Worm (Caenorhabditis elegans) whole organism, L1 larva: ENCODE measurements around the gene nspd-7.

Source experiments
- F16B12.6 ChIP-seq: fragments of 150-350 bp; optimal IDR thresholded peaks from 2 replicates; lab custom pipeline; 2014; ENCODE audit warnings: missing biosample characterization, missing genetic modification characterization
- ama-1 ChIP-seq: fragments of 150-350 bp; optimal IDR thresholded peaks from 2 replicates; lab custom pipeline; 2014
- blmp-1 ChIP-seq: fragments of 150-350 bp; optimal IDR thresholded peaks from 2 replicates; lab custom pipeline; 2014; ENCODE audit warnings: missing biosample characterization, missing genetic modification characterization
- ceh-8 ChIP-seq: fragments of 200-800 bp; sonication (Bioruptor generic); optimal IDR thresholded peaks from 2 replicates; lab custom pipeline; 2018; ENCODE audit warnings: mild to moderate bottlenecking, missing genetic modification characterization, moderate library complexity, missing compliant biosample characterization
- ceh-82 ChIP-seq, 3 experiments: fragments of 150-350 bp in 1 of 3; sonication (generic microtip) in 2 of 3; optimal IDR thresholded peaks; 2 replicates each; lab custom pipeline; 2014 to 2017; ENCODE audit warnings: missing biosample characterization in 3 of 3, missing genetic modification characterization in 3 of 3
- efl-1 ChIP-seq, 4 experiments: fragments of 150-350 bp; optimal IDR thresholded peaks in 3 of 4; peaks in 1 of 4; 1 replicate in 1 of 4; 2 replicates in 3 of 4; lab custom pipeline; 2014; ENCODE audit warnings: missing biosample characterization in 2 of 4, missing genetic modification characterization in 2 of 4, missing genetic modification reagents in 2 of 4
- elt-2 ChIP-seq: sonication (generic microtip); optimal IDR thresholded peaks from 2 replicates; lab custom pipeline; 2016; ENCODE audit warnings: missing genetic modification characterization, mild to moderate bottlenecking, inconsistent platforms, missing compliant biosample characterization, missing genetic modification reagents
- ets-5 ChIP-seq: fragments of 200-800 bp; sonication (Bioruptor generic); IDR thresholded peaks from 2 replicates; pipeline ENCODE4 v1.3.6; 2022; ENCODE audit warnings: missing genetic modification characterization, missing compliant biosample characterization
- fkh-8 ChIP-seq: sonication (generic microtip); optimal IDR thresholded peaks from 2 replicates; lab custom pipeline; 2016; ENCODE audit warnings: mild to moderate bottlenecking, missing genetic modification characterization, missing compliant biosample characterization
- fos-1 ChIP-seq: fragments of 150-350 bp; optimal IDR thresholded peaks from 2 replicates; lab custom pipeline; 2014; ENCODE audit warnings: missing biosample characterization, missing genetic modification characterization
- hlh-17 ChIP-seq: fragments of 200-800 bp; sonication (Bioruptor generic); optimal IDR thresholded peaks from 2 replicates; lab custom pipeline; 2018; ENCODE audit warnings: missing genetic modification characterization, mild to moderate bottlenecking, missing compliant biosample characterization, moderate library complexity, borderline replicate concordance
- hlh-4 ChIP-seq: sonication (generic microtip); optimal IDR thresholded peaks from 2 replicates; lab custom pipeline; 2016; ENCODE audit warnings: mild to moderate bottlenecking, missing genetic modification characterization, missing compliant biosample characterization
- hpl-2 ChIP-seq: fragments of 150-350 bp; optimal IDR thresholded peaks from 2 replicates; lab custom pipeline; 2014; ENCODE audit warnings: missing biosample characterization, missing genetic modification reagents, missing genetic modification characterization
- isw-1 ChIP-seq: fragments of 200-800 bp; sonication (Bioruptor generic); IDR thresholded peaks from 2 replicates; pipeline ENCODE4 v1.3.6; 2022; ENCODE audit warnings: missing genetic modification characterization, missing compliant biosample characterization
- jun-1 ChIP-seq: fragments of 150-350 bp; optimal IDR thresholded peaks from 2 replicates; lab custom pipeline; 2014; ENCODE audit warnings: missing biosample characterization, missing genetic modification reagents, missing genetic modification characterization
- lin-13 ChIP-seq: fragments of 150-350 bp; optimal IDR thresholded peaks from 2 replicates; lab custom pipeline; 2014; ENCODE audit warnings: missing biosample characterization, missing genetic modification reagents, missing genetic modification characterization
- lin-14 ChIP-seq: fragments of 200-800 bp; sonication (Bioruptor generic); optimal IDR thresholded peaks from 2 replicates; lab custom pipeline; 2018; ENCODE audit warnings: mild to moderate bottlenecking, missing genetic modification characterization, moderate library complexity, missing compliant biosample characterization
- lin-15B ChIP-seq: fragments of 150-350 bp; sonication (generic microtip); optimal IDR thresholded peaks from 3 replicates; lab custom pipeline; 2014; ENCODE audit warnings: missing biosample characterization, missing genetic modification characterization
- lir-3 ChIP-seq: sonication (generic microtip); optimal IDR thresholded peaks from 2 replicates; lab custom pipeline; 2016; ENCODE audit warnings: mild to moderate bottlenecking, missing genetic modification characterization, moderate library complexity, missing compliant biosample characterization; ENCODE audit not compliant: poor library complexity
- lsy-2 ChIP-seq, 2 experiments: fragments of 150-350 bp; optimal IDR thresholded peaks; 2 replicates each; lab custom pipeline; 2014; ENCODE audit warnings: missing biosample characterization in 2 of 2, missing genetic modification characterization in 2 of 2
- mab-9 ChIP-seq: fragments of 200-800 bp; sonication (Bioruptor generic); IDR thresholded peaks from 2 replicates; pipeline ENCODE4 v1.3.6; 2022; ENCODE audit warnings: missing genetic modification reagents, missing genetic modification characterization, missing compliant biosample characterization
- mdl-1 ChIP-seq, 2 experiments: fragments of 150-350 bp; optimal IDR thresholded peaks; 2 replicates each; lab custom pipeline; 2014 to 2017; ENCODE audit warnings: missing biosample characterization in 2 of 2, missing genetic modification characterization in 2 of 2, inconsistent platforms in 1 of 2
- mep-1 ChIP-seq: fragments of 150-350 bp; optimal IDR thresholded peaks from 2 replicates; lab custom pipeline; 2014; ENCODE audit warnings: missing biosample characterization, missing genetic modification characterization
- nhr-11 ChIP-seq: fragments of 150-350 bp; optimal IDR thresholded peaks from 2 replicates; lab custom pipeline; 2014; ENCODE audit warnings: missing biosample characterization, missing genetic modification characterization
- nhr-237 ChIP-seq: fragments of 150-350 bp; optimal IDR thresholded peaks from 2 replicates; lab custom pipeline; 2014; ENCODE audit warnings: missing biosample characterization, missing genetic modification characterization
- nhr-47 ChIP-seq: sonication (generic microtip); optimal IDR thresholded peaks from 2 replicates; lab custom pipeline; 2016; ENCODE audit warnings: mild to moderate bottlenecking, missing genetic modification characterization, moderate library complexity, missing compliant biosample characterization
- nhr-71 ChIP-seq: sonication (generic microtip); optimal IDR thresholded peaks from 2 replicates; lab custom pipeline; 2016; ENCODE audit warnings: mild to moderate bottlenecking, missing genetic modification characterization, moderate library complexity, missing compliant biosample characterization
- nhr-77 ChIP-seq: fragments of 150-350 bp; optimal IDR thresholded peaks from 2 replicates; lab custom pipeline; 2014; ENCODE audit warnings: missing biosample characterization, missing genetic modification characterization
- nhr-85 ChIP-seq: sonication (generic microtip); peaks from one replicate; lab custom pipeline; 2016; ENCODE audit warnings: missing genetic modification characterization, inconsistent platforms, missing compliant biosample characterization
- pqm-1 ChIP-seq: sonication (generic microtip); optimal IDR thresholded peaks from 3 replicates; lab custom pipeline; 2017; ENCODE audit warnings: missing biosample characterization, missing genetic modification characterization
- rnt-1 ChIP-seq: sonication (generic microtip); optimal IDR thresholded peaks from 2 replicates; lab custom pipeline; 2016; ENCODE audit warnings: mild to moderate bottlenecking, missing genetic modification characterization, moderate library complexity, missing compliant biosample characterization
- skn-1 ChIP-seq: fragments of 150-350 bp; optimal IDR thresholded peaks from 2 replicates; lab custom pipeline; 2014; ENCODE audit warnings: missing biosample characterization, missing genetic modification characterization
- snpc-4 ChIP-seq: fragments of 150-350 bp; optimal IDR thresholded peaks from 2 replicates; lab custom pipeline; 2014; ENCODE audit warnings: missing biosample characterization, missing genetic modification characterization
- sox-4 ChIP-seq: sonication (generic microtip); optimal IDR thresholded peaks from 2 replicates; lab custom pipeline; 2016; ENCODE audit warnings: missing genetic modification characterization, missing compliant biosample characterization
- sptf-1 ChIP-seq: fragments of 150-350 bp; optimal IDR thresholded peaks from 2 replicates; lab custom pipeline; 2014; ENCODE audit warnings: missing biosample characterization, missing genetic modification characterization
- swsn-7 ChIP-seq: sonication (generic microtip); optimal IDR thresholded peaks from 2 replicates; lab custom pipeline; 2016; ENCODE audit warnings: missing genetic modification characterization, missing compliant biosample characterization
- tbx-2 ChIP-seq: sonication (generic microtip); optimal IDR thresholded peaks from 2 replicates; lab custom pipeline; 2016; ENCODE audit warnings: missing genetic modification characterization, missing compliant biosample characterization
- tlp-1 ChIP-seq: fragments of 150-350 bp; optimal IDR thresholded peaks from 2 replicates; lab custom pipeline; 2014; ENCODE audit warnings: missing biosample characterization, missing genetic modification characterization
- unc-30 ChIP-seq: sonication (generic microtip); optimal IDR thresholded peaks from 2 replicates; lab custom pipeline; 2017; ENCODE audit warnings: missing biosample characterization, missing genetic modification characterization
- unc-98 ChIP-seq: fragments of 200-800 bp; sonication (Bioruptor generic); IDR thresholded peaks from 2 replicates; pipeline ENCODE4 v1.3.6; 2022; ENCODE audit warnings: missing genetic modification characterization, missing compliant biosample characterization
- vab-15 ChIP-seq: sonication (generic microtip); optimal IDR thresholded peaks from 2 replicates; lab custom pipeline; 2017; ENCODE audit warnings: missing genotype, mild to moderate bottlenecking, missing genetic modification characterization, missing compliant biosample characterization
- zag-1 ChIP-seq: fragments of 150-350 bp; optimal IDR thresholded peaks from 2 replicates; lab custom pipeline; 2014; ENCODE audit warnings: missing biosample characterization, missing genetic modification characterization
- zip-4 ChIP-seq: fragments of 200-800 bp; sonication (Bioruptor generic); optimal IDR thresholded peaks from 2 replicates; lab custom pipeline; 2018; ENCODE audit warnings: mild to moderate bottlenecking, missing genetic modification characterization, moderate library complexity, missing compliant biosample characterization
- ztf-4 ChIP-seq: fragments of 150-350 bp; optimal IDR thresholded peaks from 2 replicates; lab custom pipeline; 2014; ENCODE audit warnings: missing biosample characterization, missing genetic modification characterization

Gene nspd-7

ce11 chrIV:10222122-10222589 lies 46.8 kb downstream of the nspd-7 start, which contains the start of gene C24F3.2 (continued):
- TF ChIP-seq nhr-77 (tag; lab: Kevin White, UChicago) (peak; percentile 38), nhr-47 (peak; percentile 64), ceh-82 (tag; optimal IDR thresholded peaks at IDR 0.05; lab: Kevin White, UChicago) (peak in 1 of 3 experiments; percentile 29), skn-1 (peak; percentile 24), ets-5 (GFP tag; lab: Robert Waterston, UW) (no peak), hpl-2 (GFP tag; lab: Kevin White, UChicago) (no peak), unc-98 (GFP tag; lab: Robert Waterston, UW) (no peak), lin-15B (tag; lab: Kevin White, UChicago) (no peak), nhr-71 (tag; lab: Kevin White, UChicago) (peak; percentile 81), ceh-8 (GFP tag; lab: Kevin White, UChicago) (no peak), nhr-237 (tag; lab: Kevin White, UChicago) (no peak), efl-1 (optimal IDR thresholded peaks at IDR 0.05; lab: Kevin White, UChicago) (peak; percentile 41 to 79), efl-1 (GFP tag; optimal IDR thresholded peaks at IDR 0.05 in 1 of 2; lab: Kevin White, UChicago) (peak; percentile 80 to 97), ztf-4 (tag; lab: Kevin White, UChicago) (peak; percentile 48), hlh-17 (GFP tag; lab: Kevin White, UChicago) (no peak), isw-1 (peak; percentile 16; the same call in 1 of the 2 replicates), swsn-7 (tag; lab: Kevin White, UChicago) (peak; percentile 67), lin-13 (GFP tag; lab: Kevin White, UChicago) (peak; percentile 11), zag-1 (no peak), zip-4 (GFP tag; lab: Kevin White, UChicago) (no peak), blmp-1 (tag; lab: Kevin White, UChicago) (peak; percentile 71), fkh-8 (tag; lab: Kevin White, UChicago) (peak; percentile 69), lsy-2 (tag; optimal IDR thresholded peaks at IDR 0.05; lab: Kevin White, UChicago) (peak; percentile 92 to 97), snpc-4 (peak; percentile 15), hlh-4 (tag; lab: Kevin White, UChicago) (no peak), tlp-1 (tag; lab: Kevin White, UChicago) (no peak), sptf-1 (no peak), lin-14 (GFP tag; lab: Kevin White, UChicago) (peak; percentile 94), mep-1 (tag; lab: Kevin White, UChicago) (peak; percentile 69), rnt-1 (tag; lab: Kevin White, UChicago) (peak; percentile 75), tbx-2 (tag; lab: Kevin White, UChicago) (peak; percentile 49), pqm-1 (tag; lab: Kevin White, UChicago) (no peak), nhr-85 (tag; lab: Kevin White, UChicago) (peak; percentile 94), unc-30 (tag; lab: Kevin White, UChicago) (no peak), elt-2 (no peak), F16B12.6 (tag; lab: Kevin White, UChicago) (no peak), jun-1 (tag; lab: Kevin White, UChicago) (no peak), nhr-11 (tag; lab: Kevin White, UChicago) (no peak), mdl-1 (tag; optimal IDR thresholded peaks at IDR 0.05; lab: Kevin White, UChicago) (no peak), fos-1 (tag; lab: Kevin White, UChicago) (peak; percentile 37), vab-15 (tag; lab: Kevin White, UChicago) (peak; percentile 52), mab-9 (GFP tag; lab: Robert Waterston, UW) (no peak), sox-4 (tag; lab: Kevin White, UChicago) (no peak), ama-1 (lab: Kevin White, UChicago) (no peak), lir-3 (tag; lab: Kevin White, UChicago) (no peak)
